Worm (Caenorhabditis elegans): ENCODE data around the gene Y41E3.1.

The Y41E3.1 gene

DNA sequence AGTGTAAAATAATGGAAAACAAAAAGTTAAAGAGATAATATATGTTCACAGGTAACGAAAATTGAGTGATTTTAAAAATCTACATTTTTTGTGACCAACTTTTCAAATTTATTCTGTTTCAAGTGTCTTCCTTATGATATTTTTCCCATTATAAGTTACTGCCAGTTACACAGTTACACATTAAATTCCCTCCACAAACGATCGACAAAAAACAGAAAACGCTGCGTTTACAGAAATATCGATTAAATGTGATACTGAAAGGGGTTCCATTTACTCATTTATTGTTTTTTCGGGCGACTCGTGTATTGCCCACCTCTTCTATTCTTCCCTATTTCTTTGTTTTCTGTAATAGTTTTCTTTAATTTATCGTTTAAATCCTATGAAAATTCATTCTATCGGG, 21.7 kb downstream of the Y41E3.1 start, which contains the start of gene Y57G11C.1144:
Gene Y57G11C.1144, plus strand, starts transcription at position 301 of the 400 bp plus-strand sequence.
- no peak for TF ChIP-seq ama-1 (optimal IDR thresholded peaks at IDR 0.05)
- TF ChIP-seq hmg-4 (GFP tag; optimal IDR thresholded peaks at IDR 0.05), result no peak
- TF ChIP-seq F13C5.2 (tag; optimal IDR thresholded peaks at IDR 0.05), result no peak
- no peak for TF ChIP-seq hmbx-1 (tag; optimal IDR thresholded peaks at IDR 0.05)
- no peak for TF ChIP-seq ets-7 (tag; optimal IDR thresholded peaks at IDR 0.05)
- no peak for TF ChIP-seq flt-1 (GFP tag; IDR thresholded peaks at IDR 0.05)
- no peak for TF ChIP-seq aly-1 (tag; optimal IDR thresholded peaks at IDR 0.05)
- no peak for TF ChIP-seq tbx-37 (GFP tag; conservative IDR thresholded peaks at IDR 0.05)
- TF ChIP-seq tbx-11 (GFP tag; IDR thresholded peaks at IDR 0.05), result no peak
- TF ChIP-seq sea-1 (GFP tag; conservative IDR thresholded peaks at IDR 0.05), result no peak
- TF ChIP-seq pes-1 (GFP tag; IDR thresholded peaks at IDR 0.05), result no peak
- TF ChIP-seq ceh-36 (tag; optimal IDR thresholded peaks at IDR 0.05), result no peak
- no peak for TF ChIP-seq scrt-1 (GFP tag; IDR thresholded peaks at IDR 0.05)
- TF ChIP-seq B0310.2 (tag; optimal IDR thresholded peaks at IDR 0.05), result no peak
- no peak for TF ChIP-seq ceh-13 (GFP tag; optimal IDR thresholded peaks at IDR 0.05)
- TF ChIP-seq hnd-1 (tag; optimal IDR thresholded peaks at IDR 0.05), result no peak
- no peak for TF ChIP-seq tra-4 (tag; optimal IDR thresholded peaks at IDR 0.05)

DNA sequence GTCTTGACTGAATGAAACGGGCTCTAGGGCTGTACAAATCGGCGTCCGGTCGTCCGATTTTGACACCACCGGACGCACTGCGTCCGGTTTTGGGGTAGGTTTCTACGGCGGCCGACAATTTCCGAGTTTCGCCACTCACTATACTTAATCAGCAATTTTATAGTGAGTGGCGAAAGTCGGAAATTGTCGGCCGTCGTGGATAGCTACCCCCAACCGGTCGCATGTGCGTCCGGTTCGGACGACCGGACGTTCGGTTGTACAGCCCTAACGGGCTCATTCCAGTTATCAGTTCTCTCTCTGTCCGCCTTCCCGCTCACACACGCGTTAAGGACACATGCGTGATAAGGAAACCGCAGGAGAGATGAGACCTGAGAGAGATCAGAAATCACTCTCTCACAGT, 26.0 kb downstream of the Y41E3.1 start, which contains the start of gene Y57G11C.1131:
Gene Y57G11C.1131, plus strand, starts transcription at position 333 of the 400 bp plus-strand sequence.
- TF ChIP-seq pes-1 (GFP tag; IDR thresholded peaks at IDR 0.05) (no peak), hnd-1 (tag; optimal IDR thresholded peaks at IDR 0.05) (no peak), flt-1 (GFP tag; IDR thresholded peaks at IDR 0.05) (no peak), ama-1 (optimal IDR thresholded peaks at IDR 0.05) (no peak), ceh-36 (tag; optimal IDR thresholded peaks at IDR 0.05) (no peak), hmbx-1 (tag; optimal IDR thresholded peaks at IDR 0.05) (no peak), scrt-1 (GFP tag; IDR thresholded peaks at IDR 0.05) (no peak), B0310.2 (tag; optimal IDR thresholded peaks at IDR 0.05) (no peak), F13C5.2 (tag; optimal IDR thresholded peaks at IDR 0.05) (no peak), tra-4 (tag; optimal IDR thresholded peaks at IDR 0.05) (no peak), tbx-37 (GFP tag; conservative IDR thresholded peaks at IDR 0.05) (no peak), sea-1 (GFP tag; conservative IDR thresholded peaks at IDR 0.05) (no peak), aly-1 (tag; optimal IDR thresholded peaks at IDR 0.05) (no peak), hmg-4 (GFP tag; optimal IDR thresholded peaks at IDR 0.05) (no peak), tbx-11 (GFP tag; IDR thresholded peaks at IDR 0.05) (no peak), ceh-13 (GFP tag; optimal IDR thresholded peaks at IDR 0.05) (no peak)

DNA sequence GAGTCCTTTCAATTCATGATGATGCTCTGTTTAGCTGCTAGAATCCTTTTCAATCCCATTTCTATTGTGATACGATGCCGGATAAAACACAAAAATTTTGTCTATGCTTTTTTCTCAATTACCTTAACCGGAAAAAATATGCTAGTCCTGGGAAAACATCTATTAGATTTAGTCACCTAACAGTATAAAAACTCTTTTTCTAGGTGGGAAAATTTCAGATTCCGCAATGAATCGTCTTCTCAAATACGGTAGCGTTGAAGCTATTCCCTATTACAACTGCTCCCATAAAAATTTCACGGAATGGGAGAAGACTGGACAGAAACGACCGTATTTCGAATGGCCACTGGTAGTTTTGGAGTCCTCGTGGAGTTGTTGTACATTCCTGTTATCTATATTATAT, 29.3 kb downstream of the Y41E3.1 start, which contains the start of gene Y57G11C.28:
Gene Y57G11C.28, plus strand, starts transcription at position 301 of the 400 bp plus-strand sequence.
- no peak for TF ChIP-seq tbx-11 (GFP tag; IDR thresholded peaks at IDR 0.05)
- TF ChIP-seq hnd-1 (tag; optimal IDR thresholded peaks at IDR 0.05), result no peak
- no peak for TF ChIP-seq aly-1 (tag; optimal IDR thresholded peaks at IDR 0.05)

- no peak for TF ChIP-seq flt-1 (GFP tag; IDR thresholded peaks at IDR 0.05)
- no peak for TF ChIP-seq aly-1 (tag; optimal IDR thresholded peaks at IDR 0.05)
- TF ChIP-seq hnd-1 (tag; optimal IDR thresholded peaks at IDR 0.05), result no peak
- no peak for TF ChIP-seq ceh-36 (tag; optimal IDR thresholded peaks at IDR 0.05)
- no peak for TF ChIP-seq F13C5.2 (tag; optimal IDR thresholded peaks at IDR 0.05)
- TF ChIP-seq scrt-1 (GFP tag; IDR thresholded peaks at IDR 0.05), result no peak
- TF ChIP-seq ama-1 (optimal IDR thresholded peaks at IDR 0.05), result no peak
Measured at ce11 chrIV:14919310-14919709, 39.4 kb downstream of the Y41E3.1 start, which contains the start of gene ccch-5. Gene ccch-5 (plus strand): TSS chrIV:14919610.

DNA sequence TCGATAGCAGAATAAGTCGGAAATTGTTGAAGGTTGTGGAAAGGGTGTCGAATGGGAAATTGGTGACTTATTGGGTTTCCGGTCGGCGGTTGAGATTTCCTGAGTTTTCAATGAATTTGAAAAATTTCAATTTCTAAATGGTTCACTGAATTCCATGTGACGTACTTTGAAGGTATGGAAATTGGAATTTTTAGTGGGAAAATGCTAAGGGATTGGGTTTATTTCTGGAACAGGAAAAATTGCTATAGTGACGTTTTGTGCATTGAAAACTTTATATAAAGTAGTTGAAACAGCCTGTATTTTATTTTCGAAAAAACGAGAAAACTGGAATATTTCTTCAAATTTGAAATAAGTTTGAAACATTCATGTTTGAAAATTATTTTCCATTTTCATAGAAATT, 49.1 kb downstream of the Y41E3.1 start, which contains the start of gene pnc-2:
Gene pnc-2, minus strand, starts transcription at position 101 of the 400 bp plus-strand sequence.
- TF ChIP-seq F13C5.2 (tag; optimal IDR thresholded peaks at IDR 0.05), result no peak
- no peak for TF ChIP-seq pes-1 (GFP tag; IDR thresholded peaks at IDR 0.05)
- TF ChIP-seq aly-1 (tag; optimal IDR thresholded peaks at IDR 0.05), result no peak
- no peak for TF ChIP-seq tra-4 (tag; optimal IDR thresholded peaks at IDR 0.05)

Measured in whole organism, early embryonic.